Fruit fly (Drosophila melanogaster): ENCODE data around the gene RnpS1.
A peak's percentile ranks its signal among the peaks of the same experiment; 100 is the strongest.

RnpS1 gene

DNA sequence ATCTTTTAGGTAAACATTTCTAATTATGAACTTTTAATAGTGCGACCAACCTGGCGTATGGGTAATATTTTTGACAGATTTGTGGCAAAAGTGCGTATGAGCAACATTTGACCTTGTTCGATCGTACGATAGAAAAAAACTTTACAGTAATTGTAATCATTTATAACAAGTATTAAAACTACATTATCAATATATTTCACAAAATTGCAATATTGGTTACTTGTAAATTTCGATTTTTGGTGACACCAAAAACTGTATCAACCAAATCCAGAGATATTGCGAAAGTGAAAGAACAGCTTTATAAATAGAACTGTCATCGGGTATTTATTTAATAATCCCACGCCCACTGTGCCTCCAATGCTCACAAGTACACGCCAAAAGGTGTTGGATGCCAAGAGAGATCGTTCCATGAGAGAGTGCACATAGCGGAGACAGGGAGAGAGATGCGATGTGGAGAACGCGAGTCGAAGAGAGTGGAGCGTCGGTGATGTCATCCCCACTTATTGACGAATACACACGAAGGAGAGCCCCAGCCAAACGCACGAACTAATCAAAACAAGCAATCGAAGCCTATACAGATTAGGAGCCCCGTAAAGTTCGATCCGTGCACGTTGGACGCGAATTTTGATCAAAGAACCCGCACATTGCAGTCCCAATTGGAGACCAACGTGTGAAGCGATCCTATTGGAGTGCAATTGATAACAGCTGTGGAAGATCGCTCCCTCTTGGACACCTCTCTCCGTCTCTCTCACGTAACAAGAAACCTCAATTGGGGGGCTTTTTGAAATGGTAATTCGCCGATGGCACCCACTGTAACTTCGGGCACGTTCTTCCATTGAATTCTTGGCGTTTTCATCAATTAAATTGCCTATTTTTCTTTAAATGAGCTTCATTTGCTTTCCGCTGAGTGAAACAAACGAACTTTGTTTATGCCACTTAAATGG is 18.4 kb upstream of the RnpS1 start (continued):
- TF ChIP-seq Drgx (GFP tag; IDR thresholded peaks at IDR 0.05) (peak; percentile 91), TFAM (GFP tag; optimal IDR thresholded peaks at IDR 0.05) (peak; percentile 69), ranshi (GFP tag; IDR thresholded peaks at IDR 0.05) (peak; percentile 80; the same call in 1 of the 2 replicates), Xbp1 (GFP tag; optimal IDR thresholded peaks at IDR 0.05) (peak; percentile 95), bcd (GFP tag; optimal IDR thresholded peaks at IDR 0.05) (peak; percentile 97), Meics (GFP tag; optimal IDR thresholded peaks at IDR 0.05) (peak; percentile 98), CG4424 (GFP tag; optimal IDR thresholded peaks at IDR 0.05) (peak; percentile 98), gsb (GFP tag; IDR thresholded peaks at IDR 0.05) (peak; percentile 90), CG4617 (GFP tag; optimal IDR thresholded peaks at IDR 0.05; ENCODE audit: borderline replicate concordance) (peak; percentile 69), CG10979 (tag; optimal IDR thresholded peaks at IDR 0.05) (peak; percentile 96), CG14441 (GFP tag; IDR thresholded peaks at IDR 0.05) (peak; percentile 77; the same call in 1 of the 2 replicates), ems (GFP tag; optimal IDR thresholded peaks at IDR 0.05) (peak; percentile 88), kay (GFP tag; optimal IDR thresholded peaks at IDR 0.05) (peak; percentile 96), CG14710 (tag; optimal IDR thresholded peaks at IDR 0.05) (peak; percentile 95), CG10321 (GFP tag; IDR thresholded peaks at IDR 0.05) (peak; percentile 43; the same call in 1 of the 2 replicates), Ada2b (GFP tag; IDR thresholded peaks at IDR 0.05) (peak; percentile 83), CG7372 (GFP tag; IDR thresholded peaks at IDR 0.05) (peak; percentile 92), sima (GFP tag; optimal IDR thresholded peaks at IDR 0.05) (peak; percentile 78), CG1602 (GFP tag; optimal IDR thresholded peaks at IDR 0.05) (peak; percentile 94), sisA (GFP tag; IDR thresholded peaks at IDR 0.05) (peak; percentile 83), CG17359 (tag; optimal IDR thresholded peaks at IDR 0.05) (peak; percentile 93), toy (GFP tag; IDR thresholded peaks at IDR 0.05) (peak; percentile 58), BtbVII (GFP tag; optimal IDR thresholded peaks at IDR 0.05) (peak; percentile 99), CG10431 (GFP tag; optimal IDR thresholded peaks at IDR 0.05) (peak; percentile 91), pum (GFP tag; optimal IDR thresholded peaks at IDR 0.05) (peak; percentile 91), CG8290 (GFP tag; optimal IDR thresholded peaks at IDR 0.05) (peak; percentile 85), CG8290 (tag; optimal IDR thresholded peaks at IDR 0.05) (peak; percentile 71 to 77), Fer2 (tag; optimal IDR thresholded peaks at IDR 0.05) (peak; percentile 85), mirr (GFP tag; optimal IDR thresholded peaks at IDR 0.05) (peak; percentile 80), NK7.1 (GFP tag; optimal IDR thresholded peaks at IDR 0.05) (peak; percentile 87), CG3065 (GFP tag; optimal IDR thresholded peaks at IDR 0.05) (peak; percentile 67), CG17361 (GFP tag; IDR thresholded peaks at IDR 0.05) (peak; percentile 99), CG3995 (GFP tag; optimal IDR thresholded peaks at IDR 0.05) (peak; percentile 79), lbe (GFP tag; optimal IDR thresholded peaks at IDR 0.05) (peak; percentile 84), CG15073 (GFP tag; optimal IDR thresholded peaks at IDR 0.05) (peak; percentile 71), Med (GFP tag) (peak; percentile 97), otp (GFP tag; IDR thresholded peaks at IDR 0.05) (0 out of 3 replicates have a peak, but pooled peaks have one; percentile 19), CG30020 (tag; optimal IDR thresholded peaks at IDR 0.05) (peak; percentile 85), da (GFP tag; optimal IDR thresholded peaks at IDR 0.05) (peak; percentile 66), Rx (GFP tag; IDR thresholded peaks at IDR 0.05) (peak; percentile 53; the same call in 1 of the 2 replicates), zen (tag; optimal IDR thresholded peaks at IDR 0.05) (peak; percentile 72), gce (GFP tag; IDR thresholded peaks at IDR 0.05) (peak; percentile 49; the same call in 1 of the 3 replicates), CG9817 (tag; optimal IDR thresholded peaks at IDR 0.05) (peak; percentile 91), CTCF (GFP tag; optimal IDR thresholded peaks at IDR 0.05) (peak; percentile 71), E2f2 (GFP tag; IDR thresholded peaks at IDR 0.05) (peak; percentile 73), CG10654 (GFP tag; optimal IDR thresholded peaks at IDR 0.05) (peak; percentile 95), org-1 (GFP tag; optimal IDR thresholded peaks at IDR 0.05) (peak; percentile 99), Elba2 (GFP tag; optimal IDR thresholded peaks at IDR 0.05) (peak; percentile 62), CG9727 (GFP tag; optimal IDR thresholded peaks at IDR 0.05) (peak; percentile 98), btn (GFP tag; optimal IDR thresholded peaks at IDR 0.05) (peak; percentile 80), h (optimal IDR thresholded peaks at IDR 0.05) (no peak)
